Worm (Caenorhabditis elegans) whole organism, early embryonic: ENCODE measurements around the gene emc-5.
A peak's percentile ranks its signal among the peaks of the same experiment; 100 is the strongest.

Experiments
- B0310.2 ChIP-seq: sonication (generic microtip); optimal IDR thresholded peaks from 2 replicates; lab custom pipeline; 2016; ENCODE audit warnings: mild to moderate bottlenecking, missing genetic modification characterization, missing compliant biosample characterization
- F13C5.2 ChIP-seq: sonication (generic microtip); optimal IDR thresholded peaks from 2 replicates; lab custom pipeline; 2017; ENCODE audit warnings: mild to moderate bottlenecking, missing genetic modification characterization, inconsistent platforms, missing compliant biosample characterization
- aly-1 ChIP-seq: sonication (generic microtip); optimal IDR thresholded peaks from 2 replicates; lab custom pipeline; 2016; ENCODE audit warnings: missing genetic modification characterization, missing compliant biosample characterization
- ama-1 ChIP-seq: fragments of 150-350 bp; optimal IDR thresholded peaks from 2 replicates; lab custom pipeline; 2014
- ceh-13 ChIP-seq: fragments of 200-800 bp; sonication (Bioruptor generic); optimal IDR thresholded peaks from 2 replicates; lab custom pipeline; 2018; ENCODE audit warnings: mild to moderate bottlenecking, missing genetic modification characterization, missing compliant biosample characterization
- ceh-36 ChIP-seq: sonication (generic microtip); optimal IDR thresholded peaks from 2 replicates; lab custom pipeline; 2016; ENCODE audit warnings: missing genetic modification characterization, inconsistent platforms, missing compliant biosample characterization
- ets-7 ChIP-seq: sonication (generic microtip); optimal IDR thresholded peaks from 2 replicates; lab custom pipeline; 2016; ENCODE audit warnings: missing genotype, missing genetic modification characterization, missing compliant biosample characterization
- flt-1 ChIP-seq: fragments of 200-800 bp; sonication (Bioruptor generic); IDR thresholded peaks from 2 replicates; pipeline ENCODE4 v1.3.6; 2022; ENCODE audit warnings: missing genetic modification characterization, missing compliant biosample characterization
- hmbx-1 ChIP-seq: sonication (generic microtip); optimal IDR thresholded peaks from 2 replicates; lab custom pipeline; 2016; ENCODE audit warnings: mild to moderate bottlenecking, missing genetic modification characterization, missing compliant biosample characterization
- hmg-4 ChIP-seq: fragments of 200-800 bp; sonication (Bioruptor generic); optimal IDR thresholded peaks from 2 replicates; lab custom pipeline; 2018; ENCODE audit warnings: mild to moderate bottlenecking, missing genetic modification characterization, missing compliant biosample characterization
- hnd-1 ChIP-seq: sonication (generic microtip); optimal IDR thresholded peaks from 2 replicates; lab custom pipeline; 2016; ENCODE audit warnings: missing genetic modification characterization, missing compliant biosample characterization
- pes-1 ChIP-seq: fragments of 200-800 bp; sonication (Bioruptor generic); IDR thresholded peaks from 2 replicates; pipeline ENCODE4 v1.3.6; 2022; ENCODE audit warnings: missing genetic modification reagents, missing genetic modification characterization, missing compliant biosample characterization
- scrt-1 ChIP-seq: fragments of 200-800 bp; sonication (Bioruptor generic); IDR thresholded peaks from 2 replicates; pipeline ENCODE4 v1.3.6; 2022; ENCODE audit warnings: missing genetic modification characterization, missing compliant biosample characterization
- sea-1 ChIP-seq: fragments of 200-800 bp; sonication (Bioruptor generic); conservative IDR thresholded peaks from 2 replicates; pipeline ENCODE4 v1.3.6; 2022; ENCODE audit warnings: missing genetic modification characterization, missing compliant biosample characterization
- tbx-11 ChIP-seq: fragments of 200-800 bp; sonication (Bioruptor generic); IDR thresholded peaks from 2 replicates; pipeline ENCODE4 v1.3.6; 2022; ENCODE audit warnings: missing genetic modification characterization, missing compliant biosample characterization
- tbx-37 ChIP-seq: fragments of 200-800 bp; sonication (Bioruptor generic); conservative IDR thresholded peaks from 2 replicates; pipeline ENCODE4 v1.3.6; 2022; ENCODE audit warnings: missing genetic modification reagents, missing genetic modification characterization, missing compliant biosample characterization
- tra-4 ChIP-seq: sonication (generic microtip); optimal IDR thresholded peaks from 2 replicates; lab custom pipeline; 2017; ENCODE audit warnings: missing genetic modification characterization, missing compliant biosample characterization

The emc-5 gene

DNA sequence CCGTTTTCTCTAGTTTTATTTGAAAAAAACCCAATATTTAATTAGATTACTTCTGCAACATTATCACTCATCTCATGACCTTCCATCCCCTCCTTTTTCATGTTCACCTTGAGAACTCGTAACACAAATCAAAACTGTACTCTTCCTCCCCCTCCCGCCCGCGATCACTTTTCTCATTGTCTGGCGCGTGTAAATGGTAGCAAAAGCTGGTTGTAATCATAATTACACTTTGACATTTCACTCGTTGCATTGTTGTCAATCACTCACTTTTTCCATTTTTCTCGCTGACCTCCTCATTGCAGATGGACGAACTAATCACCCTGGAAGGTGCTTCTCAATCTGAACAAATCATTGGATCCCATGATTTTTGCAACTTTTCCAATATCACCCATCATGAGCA lies 13.8 kb downstream of the emc-5 start, which contains the start of gene npr-41:
TSS of gene npr-41 (plus strand) at position 301 of the 400 bp plus-strand sequence.
- TF ChIP-seq F13C5.2 (tag; lab: Kevin White, UChicago) = no peak
- TF ChIP-seq scrt-1 = no peak
- TF ChIP-seq flt-1 = no peak
- no peak for TF ChIP-seq tbx-11 (GFP tag; lab: Robert Waterston, UW)
- TF ChIP-seq B0310.2 (tag; lab: Kevin White, UChicago) = no peak
- TF ChIP-seq ceh-36 = no peak
- no peak for TF ChIP-seq hmbx-1 (tag; lab: Kevin White, UChicago)
- no peak for TF ChIP-seq aly-1 (tag; lab: Kevin White, UChicago)
- TF ChIP-seq ama-1 (lab: Kevin White, UChicago) = no peak
- no peak for TF ChIP-seq pes-1 (GFP tag; lab: Robert Waterston, UW)
- no peak for TF ChIP-seq hnd-1 (tag; lab: Kevin White, UChicago)
- no peak for TF ChIP-seq tbx-37
- TF ChIP-seq sea-1 (GFP tag; lab: Robert Waterston, UW) = no peak
- TF ChIP-seq tra-4 (tag; lab: Kevin White, UChicago) = no peak
- no peak for TF ChIP-seq ceh-13
- TF ChIP-seq ets-7 = no peak
- TF ChIP-seq hmg-4 (GFP tag; lab: Kevin White, UChicago) = no peak

ce11 chrII:11512921-11513320 lies 16.3 kb downstream of the emc-5 start:
- TF ChIP-seq ceh-13 (no peak), ama-1 (lab: Kevin White, UChicago) (no peak), ceh-36 (no peak), hmg-4 (GFP tag; lab: Kevin White, UChicago) (no peak), scrt-1 (no peak)

DNA sequence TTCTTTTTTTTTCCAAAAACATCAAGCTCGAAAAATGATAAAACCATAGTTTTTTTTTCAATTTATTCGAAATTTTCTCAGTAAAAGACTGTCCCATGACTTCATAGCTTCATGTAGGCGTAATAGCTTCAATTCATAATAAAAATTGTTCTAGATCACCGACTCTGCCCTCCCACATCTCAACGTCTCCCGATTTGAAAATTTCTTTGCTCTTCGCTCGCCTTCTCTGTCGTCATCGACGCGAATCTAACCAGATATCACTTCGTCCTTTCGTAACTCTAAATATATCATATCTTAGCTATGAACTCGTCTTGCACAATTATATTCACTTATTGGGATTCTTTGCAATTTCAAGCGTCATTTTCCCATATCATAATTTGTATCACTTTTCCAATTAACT lies 18.2 kb downstream of the emc-5 start, which contains the start of gene srh-44:
TSS of gene srh-44 (plus strand) at position 301 of the 400 bp plus-strand sequence.
- TF ChIP-seq scrt-1 (no peak), tbx-11 (GFP tag; lab: Robert Waterston, UW) (no peak), tbx-37 (no peak), hmbx-1 (tag; lab: Kevin White, UChicago) (no peak), ama-1 (lab: Kevin White, UChicago) (no peak), B0310.2 (tag; lab: Kevin White, UChicago) (no peak), sea-1 (GFP tag; lab: Robert Waterston, UW) (no peak), ceh-36 (no peak), ceh-13 (no peak), flt-1 (no peak)

DNA sequence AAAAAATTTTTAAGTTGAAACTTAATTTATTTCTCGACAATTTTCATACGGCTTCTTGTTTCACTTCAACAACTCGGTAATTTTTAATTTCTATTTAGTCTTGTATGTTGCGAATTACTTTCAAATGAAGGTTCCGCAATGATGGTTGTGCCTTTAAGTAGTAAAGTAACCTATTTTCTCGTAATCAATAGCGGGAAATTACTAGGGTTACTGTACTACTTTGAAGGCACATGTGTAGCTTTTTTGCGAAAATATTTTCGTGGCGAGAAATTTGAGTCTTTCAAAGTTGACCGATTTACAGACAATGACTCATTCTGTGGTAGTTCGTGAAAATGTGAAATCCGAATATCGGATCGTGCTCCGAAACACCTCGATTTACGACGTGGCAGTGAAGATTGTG lies 21.6 kb downstream of the emc-5 start, which contains the start of gene B0334.10:
TSS of gene B0334.10 (plus strand) at position 301 of the 400 bp plus-strand sequence.
- TF ChIP-seq B0310.2 (tag; lab: Kevin White, UChicago) (no peak), hmbx-1 (tag; lab: Kevin White, UChicago) (no peak), hnd-1 (tag; lab: Kevin White, UChicago) (no peak)

- TF ChIP-seq tbx-37 = no peak
- TF ChIP-seq aly-1 (tag; lab: Kevin White, UChicago) = no peak
- TF ChIP-seq tbx-11 (GFP tag; lab: Robert Waterston, UW) = no peak
- no peak for TF ChIP-seq scrt-1
- TF ChIP-seq F13C5.2 (tag; lab: Kevin White, UChicago) = no peak
- TF ChIP-seq B0310.2 (tag; lab: Kevin White, UChicago) = no peak
These were observed 24.7 kb downstream of the emc-5 start, which contains the start of gene Y62F5A.10 for ce11 chrII:11521300-11521699. Gene Y62F5A.10, plus strand, starts transcription at chrII:11521600.

DNA sequence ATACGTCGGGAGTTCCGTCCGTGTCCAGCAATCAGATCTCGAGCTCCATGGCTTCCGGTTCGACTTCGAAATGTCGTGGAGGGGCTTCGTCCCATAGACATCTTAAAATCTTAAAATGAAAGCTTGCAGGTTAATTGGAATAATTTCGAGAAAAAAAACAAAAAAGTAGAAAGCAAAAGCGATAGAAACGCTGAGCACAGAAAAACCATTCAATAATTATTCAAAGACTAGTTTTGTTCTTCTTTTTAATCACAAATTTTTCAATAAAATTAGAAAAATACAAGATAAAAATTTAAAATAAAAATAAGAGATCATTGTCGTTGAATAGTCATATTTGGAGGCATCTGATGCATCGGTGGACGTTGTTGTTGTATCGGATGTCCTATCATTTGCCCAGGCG lies 30.4 kb downstream of the emc-5 start, which contains the start of gene age-1:
TSS of gene age-1 (minus strand) at position 101 of the 400 bp plus-strand sequence.
- TF ChIP-seq B0310.2 (tag; lab: Kevin White, UChicago) (no peak), scrt-1 (no peak), ceh-13 (no peak), hmg-4 (GFP tag; lab: Kevin White, UChicago) (no peak), tbx-11 (GFP tag; lab: Robert Waterston, UW) (no peak), flt-1 (no peak), ets-7 (no peak), ama-1 (lab: Kevin White, UChicago) (no peak), pes-1 (GFP tag; lab: Robert Waterston, UW) (no peak), aly-1 (tag; lab: Kevin White, UChicago) (no peak), ceh-36 (no peak)

DNA sequence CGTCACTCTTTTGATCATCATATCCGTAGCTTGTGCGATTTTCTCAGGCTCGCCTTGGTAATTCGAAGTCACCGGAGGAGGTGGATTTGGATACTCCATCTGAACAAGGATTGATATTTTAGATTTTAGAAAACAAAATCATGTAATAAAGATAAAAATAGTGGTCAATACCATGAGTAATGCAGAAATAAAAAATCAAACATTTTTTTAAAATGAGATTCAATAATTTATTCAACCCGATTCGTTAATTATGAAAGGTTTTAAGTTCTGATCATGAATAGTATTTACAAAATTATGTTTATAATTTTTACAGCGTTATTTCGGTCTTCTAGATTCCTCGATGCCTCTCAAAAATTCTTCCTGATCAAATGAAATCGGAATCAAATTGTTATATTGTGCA lies 37.1 kb downstream of the emc-5 start, which contains the start of gene mdt-8:
TSS of gene mdt-8 (minus strand) at position 101 of the 400 bp plus-strand sequence.
- TF ChIP-seq sea-1 (GFP tag; lab: Robert Waterston, UW) = no peak
- no peak for TF ChIP-seq aly-1 (tag; lab: Kevin White, UChicago)
- TF ChIP-seq pes-1 (GFP tag; lab: Robert Waterston, UW) = no peak
- no peak for TF ChIP-seq ceh-36
- TF ChIP-seq tra-4 (tag; lab: Kevin White, UChicago) = no peak
- no peak for TF ChIP-seq flt-1
- TF ChIP-seq tbx-37 = no peak
- no peak for TF ChIP-seq hmbx-1 (tag; lab: Kevin White, UChicago)
- no peak for TF ChIP-seq B0310.2 (tag; lab: Kevin White, UChicago)
- TF ChIP-seq hnd-1 (tag; lab: Kevin White, UChicago) = no peak
- no peak for TF ChIP-seq ceh-13

ce11 chrII:11534429-11535099 lies 38.0 kb downstream of the emc-5 start, which contains the start of gene Y62F5A.12:
Gene Y62F5A.12, minus strand, starts transcription at chrII:11534479.
- TF ChIP-seq scrt-1 = peak; percentile 71; the same call in 1 of the 2 replicates
- TF ChIP-seq hnd-1 (tag; lab: Kevin White, UChicago) = peak; percentile 36
- peak; percentile 63 for TF ChIP-seq tbx-11 (GFP tag; lab: Robert Waterston, UW)
- peak; percentile 13 for TF ChIP-seq hmg-4 (GFP tag; lab: Kevin White, UChicago)
- TF ChIP-seq ets-7 = peak; percentile 70
- peak; percentile 79 for TF ChIP-seq sea-1 (GFP tag; lab: Robert Waterston, UW)
- TF ChIP-seq flt-1 = peak; percentile 82
- TF ChIP-seq pes-1 (GFP tag; lab: Robert Waterston, UW) = peak; percentile 86
- peak; percentile 14 for TF ChIP-seq ceh-13
- peak; percentile 86 for TF ChIP-seq tbx-37
